Fruit fly (Drosophila melanogaster) whole organism, embryonic: Measurements from ENCODE around the gene CAH7.

Experiments used
- Atf3 ChIP-seq: fragments of 200-800 bp; sonication (Bioruptor generic); optimal IDR thresholded peaks from 3 replicates; lab custom pipeline; 2016; ENCODE audit warnings: missing biosample characterization, missing genetic modification characterization
- CG10565 ChIP-seq: fragments of 200-800 bp; sonication (Bioruptor generic); optimal IDR thresholded peaks from 3 replicates; lab custom pipeline; 2016; ENCODE audit warnings: missing biosample characterization, mild to moderate bottlenecking, missing genetic modification characterization
- CG11398 ChIP-seq: fragments of 200-800 bp; sonication (Bioruptor generic); optimal IDR thresholded peaks from 2 replicates; lab custom pipeline; 2016; ENCODE audit warnings: missing biosample characterization, missing genetic modification characterization
- CG11696 ChIP-seq: fragments of 200-800 bp; sonication (Bioruptor generic); IDR thresholded peaks from 2 replicates; pipeline ENCODE4 v1.3.6; 2022; ENCODE audit warnings: missing biosample characterization, missing genetic modification characterization
- CG12391 ChIP-seq: fragments of 200-800 bp; sonication (Bioruptor generic); optimal IDR thresholded peaks from 3 replicates; lab custom pipeline; 2018; ENCODE audit warnings: missing biosample characterization, mild to moderate bottlenecking, missing genetic modification characterization, moderate library complexity
- CG12659 ChIP-seq: fragments of 200-800 bp; sonication (Bioruptor generic); optimal IDR thresholded peaks from 3 replicates; lab custom pipeline; 2017; ENCODE audit warnings: mild to moderate bottlenecking, missing biosample characterization, missing genetic modification reagents, missing genetic modification characterization
- CG1603 ChIP-seq: fragments of 200-800 bp; sonication (Bioruptor generic); optimal IDR thresholded peaks from 2 replicates; lab custom pipeline; 2019; ENCODE audit warnings: missing biosample characterization, mild to moderate bottlenecking, missing genetic modification characterization, moderate library complexity
- CG17186 ChIP-seq: fragments of 200-800 bp; sonication (Bioruptor generic); optimal IDR thresholded peaks from 3 replicates; lab custom pipeline; 2017; ENCODE audit warnings: missing biosample characterization, missing genetic modification reagents, missing genetic modification characterization
- CG18764 ChIP-seq: fragments of 200-800 bp; sonication (Bioruptor generic); optimal IDR thresholded peaks from 3 replicates; lab custom pipeline; 2016; ENCODE audit warnings: missing biosample characterization, missing genetic modification characterization
- CG3163 ChIP-seq: fragments of 200-800 bp; sonication (Bioruptor generic); optimal IDR thresholded peaks from 3 replicates; lab custom pipeline; 2016; ENCODE audit warnings: missing biosample characterization, missing genetic modification characterization
- CG33213 ChIP-seq: fragments of 200-800 bp; sonication (Bioruptor generic); optimal IDR thresholded peaks from 3 replicates; lab custom pipeline; 2016; ENCODE audit warnings: missing biosample characterization, missing genetic modification characterization
- CG5245 ChIP-seq: fragments of 200-800 bp; sonication (Bioruptor generic); optimal IDR thresholded peaks from 3 replicates; lab custom pipeline; 2016; ENCODE audit warnings: missing biosample characterization, missing genetic modification characterization
- CG5953 ChIP-seq: fragments of 200-800 bp; sonication (Bioruptor generic); IDR thresholded peaks from 2 replicates; pipeline ENCODE4 v1.3.6; 2022; ENCODE audit warnings: missing biosample characterization, missing genetic modification characterization
- CG6654 ChIP-seq: fragments of 200-800 bp; sonication (Bioruptor generic); optimal IDR thresholded peaks from 2 replicates; lab custom pipeline; 2017; ENCODE audit warnings: missing biosample characterization, mild to moderate bottlenecking, missing genetic modification characterization
- CG6689 ChIP-seq: fragments of 200-800 bp; sonication (Bioruptor generic); IDR thresholded peaks from 2 replicates; pipeline ENCODE4 v1.3.6; 2022; ENCODE audit warnings: missing biosample characterization, missing genetic modification characterization
- CG7987 ChIP-seq: fragments of 200-800 bp; sonication (Bioruptor generic); optimal IDR thresholded peaks from 2 replicates; lab custom pipeline; 2018; ENCODE audit warnings: missing biosample characterization, mild to moderate bottlenecking, missing genetic modification characterization, moderate library complexity
- CG8478 ChIP-seq: fragments of >200 bp; optimal IDR thresholded peaks from 2 replicates; lab custom pipeline; 2018
- CG9437 ChIP-seq: fragments of 200-800 bp; sonication (Bioruptor generic); optimal IDR thresholded peaks from 2 replicates; lab custom pipeline; 2018; ENCODE audit warnings: missing biosample characterization, mild to moderate bottlenecking, missing genetic modification characterization
- CG9609 ChIP-seq: fragments of 200-800 bp; sonication (Bioruptor generic); optimal IDR thresholded peaks from 3 replicates; lab custom pipeline; 2016; ENCODE audit warnings: missing biosample characterization, missing genetic modification characterization
- D19A ChIP-seq: fragments of 200-800 bp; optimal IDR thresholded peaks from 3 replicates; lab custom pipeline; 2019; ENCODE audit warnings: missing biosample characterization, mild to moderate bottlenecking, missing genetic modification characterization, moderate library complexity
- D19B ChIP-seq: fragments of 200-800 bp; sonication (Bioruptor generic); optimal IDR thresholded peaks from 2 replicates; lab custom pipeline; 2017; ENCODE audit warnings: missing biosample characterization, mild to moderate bottlenecking, missing genetic modification characterization
- Deaf1 ChIP-seq: fragments of 200-800 bp; optimal IDR thresholded peaks from 3 replicates; lab custom pipeline; 2019; ENCODE audit warnings: missing biosample characterization, mild to moderate bottlenecking, missing genetic modification characterization, moderate library complexity
- Fer1 ChIP-seq: fragments of 200-800 bp; sonication (Bioruptor generic); optimal IDR thresholded peaks from 2 replicates; lab custom pipeline; 2017; ENCODE audit warnings: missing biosample characterization, mild to moderate bottlenecking, missing genetic modification characterization
- HLHmδ ChIP-seq: fragments of 200-800 bp; sonication (Bioruptor generic); optimal IDR thresholded peaks from 2 replicates; lab custom pipeline; 2018; ENCODE audit warnings: missing biosample characterization, mild to moderate bottlenecking, missing genetic modification characterization, moderate library complexity
- HmgZ ChIP-seq: fragments of 200-800 bp; sonication (Bioruptor generic); optimal IDR thresholded peaks from 2 replicates; lab custom pipeline; 2018; ENCODE audit warnings: missing biosample characterization, mild to moderate bottlenecking, missing genetic modification characterization
- Hmx ChIP-seq: fragments of 200-800 bp; sonication (Bioruptor generic); optimal IDR thresholded peaks from 2 replicates; lab custom pipeline; 2016; ENCODE audit warnings: missing biosample characterization, missing genetic modification characterization
- Hr39 ChIP-seq: fragments of >200 bp; optimal IDR thresholded peaks from 2 replicates; lab custom pipeline; 2017
- Lim3 ChIP-seq: fragments of 200-800 bp; sonication (Bioruptor generic); IDR thresholded peaks from 2 replicates; pipeline ENCODE4 v1.3.6; 2022; ENCODE audit warnings: missing biosample characterization, missing genetic modification characterization
- Rfx ChIP-seq: fragments of 200-800 bp; sonication (Bioruptor generic); IDR thresholded peaks from 2 replicates; pipeline ENCODE4 v1.3.6; 2022; ENCODE audit warnings: missing biosample characterization, missing genetic modification characterization
- Sox102F ChIP-seq: fragments of 200-800 bp; sonication (Bioruptor generic); optimal IDR thresholded peaks from 2 replicates; lab custom pipeline; 2018; ENCODE audit warnings: missing biosample characterization, mild to moderate bottlenecking, missing genetic modification characterization, moderate library complexity
- Tbp ChIP-seq: fragments of >200 bp; optimal IDR thresholded peaks from 2 replicates; lab custom pipeline; 2018; ENCODE audit warnings: missing biosample characterization, missing genetic modification characterization
- Usf ChIP-seq: fragments of 200-800 bp; sonication (Bioruptor generic); optimal IDR thresholded peaks from 2 replicates; lab custom pipeline; 2017; ENCODE audit warnings: missing genotype, missing biosample characterization, missing genetic modification characterization
- Xrp1 ChIP-seq: fragments of 200-800 bp; sonication (Bioruptor generic); IDR thresholded peaks from 2 replicates; pipeline ENCODE4 v1.3.6; 2022; ENCODE audit warnings: missing biosample characterization, missing genetic modification characterization
- YL-1 ChIP-seq: fragments of 200-800 bp; sonication (Bioruptor generic); optimal IDR thresholded peaks from 3 replicates; lab custom pipeline; 2017; ENCODE audit warnings: missing biosample characterization, mild to moderate bottlenecking, missing genetic modification characterization
- aop ChIP-seq: fragments of 200-800 bp; sonication (Bioruptor generic); IDR thresholded peaks from 2 replicates; pipeline ENCODE4 v1.3.6; 2022; ENCODE audit warnings: missing biosample characterization, missing genetic modification characterization
- ato ChIP-seq: fragments of 200-800 bp; sonication (Bioruptor generic); IDR thresholded peaks from 2 replicates; pipeline ENCODE4 v1.3.6; 2022; ENCODE audit warnings: missing biosample characterization, missing genetic modification characterization; ENCODE audit not compliant: partially characterized antibody
- bigmax ChIP-seq: fragments of 200-800 bp; sonication (Bioruptor generic); optimal IDR thresholded peaks from 2 replicates; lab custom pipeline; 2018; ENCODE audit warnings: missing biosample characterization, mild to moderate bottlenecking, missing genetic modification characterization
- chn ChIP-seq: fragments of 200-800 bp; sonication (Bioruptor generic); optimal IDR thresholded peaks from 2 replicates; lab custom pipeline; 2016; ENCODE audit warnings: missing biosample characterization, missing genetic modification characterization
- corto ChIP-seq: fragments of 200-800 bp; sonication (Bioruptor generic); optimal IDR thresholded peaks from 2 replicates; lab custom pipeline; 2016; ENCODE audit warnings: missing biosample characterization, mild to moderate bottlenecking, missing genetic modification characterization, moderate library complexity
- dysf ChIP-seq: fragments of 200-800 bp; sonication (Bioruptor generic); IDR thresholded peaks from 3 replicates; pipeline ENCODE4 v1.3.6; 2022; ENCODE audit warnings: missing biosample characterization, missing genetic modification characterization
- jigr1 ChIP-seq: fragments of 200-800 bp; sonication (Bioruptor generic); IDR thresholded peaks from 3 replicates; pipeline ENCODE4 v1.3.6; 2022; ENCODE audit warnings: missing biosample characterization, missing genetic modification characterization
- jing ChIP-seq: fragments of 200-800 bp; sonication (Bioruptor generic); optimal IDR thresholded peaks from 2 replicates; lab custom pipeline; 2018; ENCODE audit warnings: missing biosample characterization, mild to moderate bottlenecking, missing genetic modification characterization
- lbe ChIP-seq: fragments of 200-800 bp; sonication (Bioruptor generic); optimal IDR thresholded peaks from 2 replicates; lab custom pipeline; 2016; ENCODE audit warnings: missing biosample characterization, mild to moderate bottlenecking, missing genetic modification characterization
- mld ChIP-seq: fragments of 200-800 bp; sonication (Bioruptor generic); IDR thresholded peaks from 3 replicates; pipeline ENCODE4 v1.3.6; 2022; ENCODE audit warnings: missing biosample characterization, missing genetic modification characterization; ENCODE audit not compliant: partially characterized antibody
- nerfin-2 ChIP-seq: fragments of 200-800 bp; sonication (Bioruptor generic); IDR thresholded peaks from 2 replicates; pipeline ENCODE4 v1.3.6; 2022; ENCODE audit warnings: missing biosample characterization, missing genetic modification characterization; ENCODE audit not compliant: partially characterized antibody
- pho ChIP-seq: fragments of 200-800 bp; sonication (Bioruptor generic); optimal IDR thresholded peaks from 2 replicates; lab custom pipeline; 2016; ENCODE audit warnings: missing biosample characterization, missing genetic modification characterization
- ro ChIP-seq: fragments of 200-800 bp; sonication (Bioruptor generic); IDR thresholded peaks from 2 replicates; pipeline ENCODE4 v1.3.6; 2022; ENCODE audit warnings: missing biosample characterization, missing genetic modification characterization
- sqz ChIP-seq: fragments of 200-800 bp; sonication (Bioruptor generic); optimal IDR thresholded peaks from 3 replicates; lab custom pipeline; 2018; ENCODE audit warnings: missing biosample characterization, mild to moderate bottlenecking, missing genetic modification characterization
- trh ChIP-seq: fragments of 200-800 bp; sonication (Bioruptor generic); optimal IDR thresholded peaks from 2 replicates; lab custom pipeline; 2016; ENCODE audit warnings: missing biosample characterization, missing genetic modification characterization
- zen2 ChIP-seq: fragments of 200-800 bp; sonication (Bioruptor generic); IDR thresholded peaks from 3 replicates; pipeline ENCODE4 v1.3.6; 2022; ENCODE audit warnings: missing biosample characterization, missing genetic modification characterization; ENCODE audit not compliant: partially characterized antibody

The CAH7 gene

DNA sequence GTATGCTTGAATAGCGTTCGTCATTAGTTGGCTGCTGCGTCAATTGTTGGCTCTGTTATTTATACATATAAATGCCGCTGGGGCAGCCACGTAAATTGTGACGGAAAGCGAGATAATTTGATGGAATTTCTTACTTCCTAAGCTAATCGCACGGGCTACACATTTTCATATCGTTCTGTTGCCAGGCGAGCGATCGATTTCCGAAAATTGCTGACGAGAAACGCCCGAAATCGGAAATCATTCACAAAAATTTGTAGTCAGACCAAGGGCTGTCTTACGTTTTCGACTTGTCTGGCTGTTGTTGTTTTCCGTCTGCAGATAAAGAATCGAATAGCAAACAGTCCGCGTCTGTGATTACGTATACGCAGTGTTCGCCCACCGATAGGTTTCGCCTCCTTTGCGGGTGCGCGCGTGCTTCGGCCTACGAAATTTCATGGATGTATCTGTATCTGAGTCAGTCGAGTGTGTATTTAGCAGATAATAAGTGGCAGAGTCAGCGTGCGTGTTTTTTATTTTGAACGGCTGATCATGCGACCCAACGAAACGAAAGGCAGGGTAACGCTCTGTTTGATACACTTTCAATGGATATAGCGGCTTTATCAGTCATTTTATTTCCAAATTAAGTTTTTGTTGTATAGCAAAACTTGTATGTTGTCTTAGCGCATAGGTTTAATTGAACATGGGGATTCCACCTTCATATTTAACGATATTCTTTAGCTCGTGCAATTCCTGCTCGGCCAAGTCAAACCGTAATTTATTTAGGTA, 14.3 kb upstream of the CAH7 start (continued):
- TF ChIP-seq mld (GFP tag; lab: Robert Waterston, UW) (no peak), zen2 (GFP tag; lab: Robert Waterston, UW) (no peak), Usf (peak; percentile 47), CG5953 (GFP tag; lab: Robert Waterston, UW) (no peak), pho (GFP tag; lab: Kevin White, UChicago) (peak; percentile 50), chn (GFP tag; lab: Kevin White, UChicago) (no peak), CG5245 (GFP tag; lab: Kevin White, UChicago) (no peak), CG11696 (GFP tag; lab: Robert Waterston, UW) (peak; percentile 36; the same call in 1 of the 2 replicates), D19A (peak; percentile 93), HLHmδ (GFP tag; lab: Kevin White, UChicago) (peak; percentile 30), CG10565 (GFP tag; lab: Kevin White, UChicago) (no peak), lbe (GFP tag; lab: Kevin White, UChicago) (no peak), corto (GFP tag; lab: Kevin White, UChicago) (no peak), CG9609 (GFP tag; lab: Kevin White, UChicago) (peak; percentile 49), Hr39 (lab: Kevin White, UChicago) (no peak), Fer1 (GFP tag; lab: Kevin White, UChicago) (peak; percentile 76), CG6654 (GFP tag; lab: Kevin White, UChicago) (peak; percentile 9), Sox102F (GFP tag; lab: Kevin White, UChicago) (peak; percentile 71), Lim3 (GFP tag; lab: Robert Waterston, UW) (no peak), CG11398 (peak; percentile 58), bigmax (no peak), Tbp (GFP tag; lab: Kevin White, UChicago) (no peak), Rfx (peak; percentile 86), CG12391 (peak; percentile 65), CG3163 (GFP tag; lab: Kevin White, UChicago) (peak; percentile 43), YL-1 (GFP tag; lab: Kevin White, UChicago) (peak; percentile 0), aop (GFP tag; lab: Robert Waterston, UW) (no peak), Hmx (GFP tag; lab: Kevin White, UChicago) (peak; percentile 29), CG33213 (GFP tag; lab: Kevin White, UChicago) (no peak), nerfin-2 (no peak), CG6689 (GFP tag; lab: Robert Waterston, UW) (peak; percentile 71), jigr1 (no peak), CG12659 (GFP tag; lab: Kevin White, UChicago) (peak; percentile 67), Deaf1 (tag; lab: Kevin White, UChicago) (peak; percentile 68), CG1603 (peak; percentile 53), Xrp1 (peak; percentile 49; the same call in 1 of the 2 replicates), jing (GFP tag; lab: Kevin White, UChicago) (no peak), sqz (GFP tag; lab: Kevin White, UChicago) (peak; percentile 45), HmgZ (tag; lab: Kevin White, UChicago) (peak; percentile 47), ro (GFP tag; lab: Robert Waterston, UW) (no peak), CG8478 (lab: Kevin White, UChicago) (no peak), CG17186 (GFP tag; lab: Kevin White, UChicago) (no peak), Atf3 (GFP tag; lab: Kevin White, UChicago) (peak; percentile 27), trh (GFP tag; lab: Kevin White, UChicago) (peak; percentile 34), CG18764 (GFP tag; lab: Kevin White, UChicago) (peak; percentile 37), CG7987 (GFP tag; lab: Kevin White, UChicago) (peak; percentile 81), dysf (GFP tag; lab: Robert Waterston, UW) (peak; percentile 79), D19B (GFP tag; lab: Kevin White, UChicago) (peak; percentile 84), ato (GFP tag; lab: Robert Waterston, UW) (no peak), CG9437 (GFP tag; lab: Kevin White, UChicago) (peak; percentile 69)
